Fruit fly (Drosophila melanogaster) whole organism: ENCODE measurements around the gene CG43373.

Experiments
- CG8478 ChIP-seq: fragments of >200 bp; optimal IDR thresholded peaks from 2 replicates; lab custom pipeline; 2018; ENCODE audit warnings: inconsistent platforms
- Dll ChIP-seq: fragments of >200 bp; optimal IDR thresholded peaks from 2 replicates; lab custom pipeline; 2017
- EcR ChIP-seq, 2 experiments: fragments of >200 bp; optimal IDR thresholded peaks; 2 replicates each; lab custom pipeline; 2017; ENCODE audit warnings: missing biosample characterization in 2 of 2, missing genetic modification characterization in 2 of 2, missing genetic modification reagents in 2 of 2
- pan ChIP-seq: fragments of >200 bp; optimal IDR thresholded peaks from 2 replicates; lab custom pipeline; 2017
- psq ChIP-seq: fragments of >200 bp; optimal IDR thresholded peaks from 2 replicates; lab custom pipeline; 2017
- usp ChIP-seq: fragments of >200 bp; optimal IDR thresholded peaks from 2 replicates; lab custom pipeline; 2017; ENCODE audit warnings: missing biosample characterization, missing genetic modification characterization, mixed read lengths

CG43373 gene

DNA sequence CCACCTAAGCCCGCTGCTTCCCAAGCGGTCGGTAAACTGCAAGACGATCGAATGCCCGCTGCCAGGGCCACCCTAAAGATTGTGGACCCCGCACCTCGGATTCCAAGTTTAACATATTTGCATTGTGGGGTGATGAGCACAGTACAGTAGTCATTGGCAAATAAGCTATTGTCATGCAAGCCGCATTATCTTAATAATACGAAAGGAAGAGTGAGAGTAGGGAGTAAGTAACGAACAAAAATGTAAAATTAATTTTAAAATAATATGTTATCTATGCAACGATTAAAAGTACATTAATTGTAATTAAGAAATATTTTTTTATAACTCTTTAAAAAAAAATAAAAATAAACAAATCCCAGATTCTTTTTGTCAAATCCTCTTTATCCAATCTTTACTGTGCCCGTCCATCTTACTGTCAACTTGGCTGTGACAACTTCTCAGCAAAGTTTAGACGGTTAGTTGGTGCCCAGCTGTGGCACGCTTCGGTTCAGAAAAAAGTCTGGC, 45.9 kb downstream of the CG43373 start, which contains the start of gene st:
Gene st (plus strand): TSS at position 454 of the 504 bp plus-strand sequence.
- TF ChIP-seq EcR (GFP tag; optimal IDR thresholded peaks at IDR 0.05; lab: Kevin White, UChicago) (no peak), psq (no peak), pan (no peak), CG8478 (no peak)

- no peak for TF ChIP-seq usp
- TF ChIP-seq psq, result no peak
- TF ChIP-seq CG8478, result no peak
- TF ChIP-seq Dll (lab: Kevin White, UChicago), result no peak
- no peak for TF ChIP-seq pan
- TF ChIP-seq EcR (GFP tag; optimal IDR thresholded peaks at IDR 0.05; lab: Kevin White, UChicago), result no peak
Measured at dm6 chr3L:16495989-16496797, 47.0 kb downstream of the CG43373 start, which contains the start of gene CG42514. Gene CG42514, minus strand, starts transcription at chr3L:16496236.

DNA sequence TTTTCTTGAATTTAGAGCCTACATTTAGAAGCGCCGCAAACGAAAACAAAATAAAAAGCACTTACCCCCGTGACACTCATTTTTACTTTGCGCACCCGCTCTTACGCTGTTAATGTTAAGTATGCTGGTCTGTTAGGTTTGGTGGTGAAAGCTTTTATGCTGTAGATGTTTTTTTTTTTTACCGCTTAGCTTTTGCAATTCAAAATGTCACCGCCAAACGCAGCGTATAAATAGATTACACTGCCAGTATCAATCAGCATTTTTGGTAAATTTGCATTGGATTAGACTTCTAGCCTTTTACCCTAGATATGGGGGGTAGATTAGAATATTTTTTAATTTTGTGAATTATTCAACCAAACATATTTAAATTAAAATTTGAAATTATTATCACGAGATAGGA, 47.9 kb downstream of the CG43373 start:
- TF ChIP-seq usp (no peak), CG8478 (no peak), psq (no peak)

- no peak for TF ChIP-seq CG8478
- no peak for TF ChIP-seq usp
- no peak for TF ChIP-seq pan
- no peak for TF ChIP-seq Dll (lab: Kevin White, UChicago)
- no peak for TF ChIP-seq EcR (GFP tag; optimal IDR thresholded peaks at IDR 0.05; lab: Kevin White, UChicago)
- no peak for TF ChIP-seq psq
Measured at dm6 chr3L:16494651-16495074, 48.5 kb downstream of the CG43373 start.

dm6 chr3L:16493717-16494116, 49.5 kb downstream of the CG43373 start:
- TF ChIP-seq EcR (GFP tag; optimal IDR thresholded peaks at IDR 0.05; lab: Kevin White, UChicago) (no peak), psq (no peak), pan (no peak), Dll (lab: Kevin White, UChicago) (no peak), usp (no peak), CG8478 (no peak)

DNA sequence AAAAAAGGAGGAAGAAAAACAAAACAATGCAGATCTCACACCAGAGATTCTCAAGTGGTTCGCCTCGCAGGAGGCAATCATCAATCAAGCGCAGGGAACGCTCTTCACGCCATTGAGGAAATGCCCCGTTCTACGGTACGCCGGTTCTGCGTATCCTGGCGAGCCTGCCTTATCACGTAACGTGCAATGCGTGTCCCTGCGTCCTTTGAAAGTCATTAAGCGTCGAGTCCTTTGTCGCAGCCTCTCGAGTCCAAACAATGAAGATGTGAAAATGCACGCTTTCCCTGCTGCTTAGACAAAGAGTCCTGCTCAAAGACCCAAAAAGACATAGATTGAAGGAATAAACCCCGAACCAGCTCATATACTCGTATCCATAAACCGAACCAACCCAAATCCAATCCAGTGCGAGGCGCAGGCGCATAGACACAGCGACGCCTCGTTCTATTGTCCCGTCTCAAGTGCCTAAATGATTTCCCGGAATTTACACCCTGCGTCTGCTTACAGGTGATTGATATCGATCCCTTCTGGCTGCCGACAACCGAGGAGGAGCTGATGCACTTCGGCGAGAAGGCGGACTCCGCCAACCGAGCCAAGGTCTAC, 52.1 kb downstream of the CG43373 start:
- TF ChIP-seq CG8478 (no peak), usp (no peak)

- TF ChIP-seq psq (no peak), Dll (lab: Kevin White, UChicago) (no peak), EcR (GFP tag; optimal IDR thresholded peaks at IDR 0.05; lab: Kevin White, UChicago) (no peak), pan (no peak), usp (no peak), CG8478 (no peak)
Measured at dm6 chr3L:16490583-16490880, 52.6 kb downstream of the CG43373 start.

DNA sequence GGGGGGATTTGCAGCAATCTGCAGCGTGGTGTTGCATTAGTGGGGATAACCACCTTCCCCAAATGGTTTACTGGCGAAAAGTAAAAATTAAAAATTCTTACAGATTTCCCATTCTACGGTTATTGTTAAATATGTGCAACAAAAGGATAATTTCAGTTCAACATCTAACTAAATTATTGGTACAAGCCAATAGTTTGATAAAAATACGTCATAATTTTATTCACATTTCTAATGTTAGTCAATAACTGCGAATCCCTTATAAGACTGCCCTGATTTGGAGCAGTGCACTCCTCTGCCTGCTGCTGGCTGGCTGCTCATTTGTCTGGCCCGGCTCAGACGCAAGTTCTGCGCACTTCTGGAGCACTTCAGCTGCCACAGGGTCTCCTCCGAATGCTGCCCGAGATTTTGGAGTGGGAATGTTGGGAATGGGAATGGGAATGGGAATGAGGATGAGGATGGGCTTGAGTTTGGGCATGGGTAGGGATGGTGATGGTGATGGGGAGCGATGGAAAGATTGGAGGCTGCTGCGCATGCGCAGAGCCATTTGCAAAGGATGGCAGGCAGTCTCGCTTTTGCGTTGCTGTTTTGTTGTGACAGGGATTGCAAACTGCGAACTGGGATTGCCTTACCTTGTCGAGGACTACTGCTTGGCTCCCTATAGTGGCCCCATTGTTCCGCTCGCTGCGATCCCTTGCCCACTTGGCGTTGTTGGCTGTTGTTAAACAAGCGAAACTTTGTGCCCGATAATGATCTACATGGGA, 53.2 kb downstream of the CG43373 start:
- TF ChIP-seq psq (no peak), Dll (lab: Kevin White, UChicago) (no peak), pan (no peak), usp (no peak), CG8478 (no peak), EcR (GFP tag; optimal IDR thresholded peaks at IDR 0.05; lab: Kevin White, UChicago) (no peak)

DNA sequence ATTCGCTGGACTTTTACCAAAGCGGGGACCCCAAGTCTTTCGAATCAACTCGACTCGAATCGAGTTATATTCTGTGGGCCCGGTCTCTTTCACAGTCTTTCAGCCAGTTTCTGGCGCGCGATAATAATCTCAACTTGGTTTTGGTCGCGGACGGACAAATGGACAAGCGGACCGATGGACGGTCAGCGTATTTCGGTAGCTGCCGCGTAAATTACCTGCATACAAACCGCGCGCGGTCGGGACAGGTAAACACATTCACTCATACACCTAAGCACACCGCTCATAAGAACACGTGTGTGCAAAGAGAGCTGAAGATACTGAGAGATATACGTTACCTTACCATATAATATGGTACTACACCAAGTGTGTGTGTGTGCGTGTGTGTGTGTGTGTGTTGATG, 53.9 kb downstream of the CG43373 start:
- TF ChIP-seq Dll (lab: Kevin White, UChicago), result no peak
- TF ChIP-seq CG8478, result no peak
- TF ChIP-seq pan, result no peak
- TF ChIP-seq usp, result no peak
- no peak for TF ChIP-seq EcR (GFP tag; optimal IDR thresholded peaks at IDR 0.05; lab: Kevin White, UChicago)
- no peak for TF ChIP-seq psq

DNA sequence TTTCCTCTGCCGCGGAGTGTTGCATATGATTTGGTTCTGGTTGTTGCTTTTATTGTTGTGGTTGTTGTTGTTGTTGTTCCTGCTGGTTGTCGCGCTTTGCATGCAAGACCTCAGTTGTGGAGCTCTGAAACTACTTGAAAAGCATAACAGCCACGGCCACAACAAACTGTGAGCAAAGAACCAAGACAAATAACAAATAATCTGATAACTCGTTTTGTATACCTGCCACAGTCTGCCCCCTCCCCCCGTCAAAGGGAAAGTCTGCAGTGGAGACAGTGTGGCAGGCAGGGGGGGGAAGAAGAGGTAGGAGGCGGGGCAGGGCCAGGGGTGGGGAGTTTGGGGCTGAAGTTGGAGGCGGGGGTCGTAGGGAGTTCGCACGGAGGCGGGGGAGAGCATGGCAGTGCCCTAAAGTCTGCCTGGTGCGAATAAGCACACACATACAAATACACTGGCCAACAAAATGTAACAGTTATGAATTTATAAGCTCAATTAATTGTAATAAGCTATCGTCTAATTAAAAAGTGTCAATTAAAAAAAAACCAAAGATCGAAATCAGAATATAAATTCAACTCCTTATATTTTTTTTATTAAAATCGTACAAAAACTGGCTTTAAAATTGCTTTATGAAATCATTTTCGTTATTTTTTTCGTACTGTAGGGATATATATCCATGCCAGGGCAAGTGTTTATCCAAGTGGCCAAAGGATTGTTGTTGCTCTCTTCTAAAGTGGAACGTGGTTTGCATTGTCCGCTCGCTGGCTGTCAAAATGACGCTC, 54.5 kb downstream of the CG43373 start:
- TF ChIP-seq psq, result no peak
- no peak for TF ChIP-seq pan
- no peak for TF ChIP-seq CG8478
- no peak for TF ChIP-seq EcR (GFP tag; optimal IDR thresholded peaks at IDR 0.05; lab: Kevin White, UChicago)
- no peak for TF ChIP-seq usp
- TF ChIP-seq Dll (lab: Kevin White, UChicago), result no peak

- no peak for TF ChIP-seq CG8478
- TF ChIP-seq Dll (lab: Kevin White, UChicago), result no peak
- TF ChIP-seq pan, result no peak
- no peak for TF ChIP-seq usp
- no peak for TF ChIP-seq psq
- TF ChIP-seq EcR (GFP tag; optimal IDR thresholded peaks at IDR 0.05; lab: Kevin White, UChicago), result no peak
Measured at dm6 chr3L:16487812-16488211, 55.4 kb downstream of the CG43373 start.

dm6 chr3L:16486502-16486901, 56.7 kb downstream of the CG43373 start:
- TF ChIP-seq usp, result no peak
- TF ChIP-seq psq, result no peak
